Fruit fly (Drosophila melanogaster): ENCODE data around the gene CG1116.

Gene CG1116

DNA sequence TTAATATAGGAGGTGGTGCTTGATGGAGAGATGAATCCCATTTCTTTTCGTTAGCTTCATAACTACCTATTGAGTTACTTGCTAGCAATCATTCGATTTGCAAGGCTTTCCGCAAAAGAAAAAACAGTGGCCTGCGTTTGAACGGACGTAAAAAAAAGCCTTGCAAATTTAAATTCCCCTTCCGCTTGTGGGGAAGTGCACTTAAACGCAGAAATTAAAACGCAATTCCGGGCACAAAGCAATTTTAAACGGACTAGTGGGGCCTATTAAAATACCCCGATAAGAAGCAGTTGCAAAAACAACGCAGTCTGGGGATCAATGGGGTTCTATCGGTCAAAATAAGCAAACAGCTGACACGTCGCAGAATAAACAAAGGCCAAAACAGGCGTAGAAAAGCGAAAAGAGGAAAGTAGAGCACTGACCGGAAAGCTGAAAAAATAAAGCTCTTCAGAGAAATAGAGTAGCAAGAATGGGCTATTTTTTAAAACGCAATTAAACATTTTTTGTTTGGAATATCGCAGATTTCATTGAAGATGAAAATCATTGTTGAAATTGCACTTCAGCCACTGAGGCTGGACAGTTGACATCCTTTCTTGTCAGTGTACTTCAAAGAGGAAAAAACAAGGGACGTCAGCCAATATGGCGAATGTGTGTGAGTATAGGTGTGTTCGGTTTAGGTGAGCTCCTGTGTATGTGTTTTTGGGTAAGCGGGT, 31.2 kb downstream of the CG1116 start (continued):
- no peak for TF ChIP-seq zen2 (GFP tag; IDR thresholded peaks at IDR 0.05; ENCODE audit: partially characterized antibody)
- TF ChIP-seq onecut (GFP tag; IDR thresholded peaks at IDR 0.05) = no peak
- TF ChIP-seq CG2875 (GFP tag; optimal IDR thresholded peaks at IDR 0.05) = no peak
- peak; percentile 63 for TF ChIP-seq zf30C (GFP tag; optimal IDR thresholded peaks at IDR 0.05)
- peak; percentile 2 for TF ChIP-seq eyg (GFP tag; optimal IDR thresholded peaks at IDR 0.05)
- peak; percentile 3 for TF ChIP-seq CG5245 (GFP tag; optimal IDR thresholded peaks at IDR 0.05)
- no peak for TF ChIP-seq Hr3 (GFP tag; optimal IDR thresholded peaks at IDR 0.05)
- TF ChIP-seq Blimp-1 (GFP tag; optimal IDR thresholded peaks at IDR 0.05) = no peak
- TF ChIP-seq CG11398 (GFP tag; optimal IDR thresholded peaks at IDR 0.05) = no peak
- TF ChIP-seq CrebB (tag; optimal IDR thresholded peaks at IDR 0.05) = no peak
- peak; percentile 9 for TF ChIP-seq pho (GFP tag; optimal IDR thresholded peaks at IDR 0.05)
- TF ChIP-seq nom (GFP tag; optimal IDR thresholded peaks at IDR 0.05) = peak; percentile 7
- TF ChIP-seq vvl (GFP tag; IDR thresholded peaks at IDR 0.05) = no peak
- no peak for TF ChIP-seq C15 (GFP tag; IDR thresholded peaks at IDR 0.05)
- TF ChIP-seq Atf3 (GFP tag; optimal IDR thresholded peaks at IDR 0.05) = no peak
- TF ChIP-seq CG3163 (GFP tag; optimal IDR thresholded peaks at IDR 0.05) = no peak
- no peak for TF ChIP-seq ERR (GFP tag; optimal IDR thresholded peaks at IDR 0.05)
- no peak for TF ChIP-seq CG10431 (GFP tag; optimal IDR thresholded peaks at IDR 0.05)
- peak; percentile 13 for TF ChIP-seq lilli (GFP tag; optimal IDR thresholded peaks at IDR 0.05)
- no peak for TF ChIP-seq eve (GFP tag; optimal IDR thresholded peaks at IDR 0.05)
- TF ChIP-seq CG16815 (GFP tag; optimal IDR thresholded peaks at IDR 0.05) = no peak
- no peak for TF ChIP-seq CG13287 (GFP tag; IDR thresholded peaks at IDR 0.05; ENCODE audit: partially characterized antibody)
- TF ChIP-seq CG2120 (GFP tag; optimal IDR thresholded peaks at IDR 0.05) = no peak
- no peak for TF ChIP-seq peb (GFP tag; IDR thresholded peaks at IDR 0.05)
- no peak for TF ChIP-seq CG7271 (tag; optimal IDR thresholded peaks at IDR 0.05)
- TF ChIP-seq fd64A (GFP tag; optimal IDR thresholded peaks at IDR 0.05) = no peak
- TF ChIP-seq CG1647 (GFP tag; optimal IDR thresholded peaks at IDR 0.05) = no peak
- no peak for TF ChIP-seq Vsx1 (GFP tag; optimal IDR thresholded peaks at IDR 0.05)
- TF ChIP-seq Rx (GFP tag; IDR thresholded peaks at IDR 0.05) = no peak
- TF ChIP-seq BtbVII (GFP tag; optimal IDR thresholded peaks at IDR 0.05) = no peak
- no peak for TF ChIP-seq MTF-1 (GFP tag; optimal IDR thresholded peaks at IDR 0.05; ENCODE audit: borderline replicate concordance)
- no peak for TF ChIP-seq salm (tag; optimal IDR thresholded peaks at IDR 0.05)
- TF ChIP-seq Nf-YC (tag; optimal IDR thresholded peaks at IDR 0.05) = no peak
- no peak for TF ChIP-seq CG17829 (tag; optimal IDR thresholded peaks at IDR 0.05)
- TF ChIP-seq D19A (tag; optimal IDR thresholded peaks at IDR 0.05) = no peak
- TF ChIP-seq CG13894 (tag; optimal IDR thresholded peaks at IDR 0.05) = no peak
- TF ChIP-seq CG15479 (GFP tag; optimal IDR thresholded peaks at IDR 0.05) = no peak
- peak; percentile 28 for TF ChIP-seq mam (GFP tag; optimal IDR thresholded peaks at IDR 0.05)
- peak; percentile 7 for TF ChIP-seq CG4424 (GFP tag; optimal IDR thresholded peaks at IDR 0.05)
- TF ChIP-seq CG6683 (GFP tag; optimal IDR thresholded peaks at IDR 0.05) = no peak
- no peak for TF ChIP-seq gcm (GFP tag; optimal IDR thresholded peaks at IDR 0.05)
- no peak for TF ChIP-seq sens-2 (GFP tag; IDR thresholded peaks at IDR 0.05)
- TF ChIP-seq Ravus (GFP tag; IDR thresholded peaks at IDR 0.05) = no peak
- no peak for TF ChIP-seq Gsc (GFP tag; IDR thresholded peaks at IDR 0.05)
- no peak for TF ChIP-seq unc-4 (GFP tag; IDR thresholded peaks at IDR 0.05; ENCODE audit: partially characterized antibody)
- no peak for TF ChIP-seq dm (GFP tag; optimal IDR thresholded peaks at IDR 0.05)
- TF ChIP-seq CG12299 (tag; optimal IDR thresholded peaks at IDR 0.05) = no peak
- no peak for TF ChIP-seq Sin3A (optimal IDR thresholded peaks at IDR 0.05)
- no peak for TF ChIP-seq CG4730 (GFP tag; IDR thresholded peaks at IDR 0.05)
- peak; percentile 9 for TF ChIP-seq shn (GFP tag; optimal IDR thresholded peaks at IDR 0.05)
- TF ChIP-seq knrl (GFP tag; IDR thresholded peaks at IDR 0.05; ENCODE audit: partially characterized antibody) = no peak
